Worm (Caenorhabditis elegans) whole organism, mixed stage, embryonic: Measurements from ENCODE around the gene Y82E9BR.5.

Experiments used
- M03D4.4 ChIP-seq: sonication (generic microtip); optimal IDR thresholded peaks from 2 replicates; lab custom pipeline; 2017; ENCODE audit warnings: mild to moderate bottlenecking, missing genetic modification characterization, missing compliant biosample characterization
- bed-3 ChIP-seq: fragments of 200-800 bp; sonication (Bioruptor generic); optimal IDR thresholded peaks from 3 replicates; lab custom pipeline; 2018; ENCODE audit warnings: mild to moderate bottlenecking, missing genetic modification characterization, moderate library complexity, missing compliant biosample characterization
- blmp-1 ChIP-seq: fragments of 150-350 bp; optimal IDR thresholded peaks from 2 replicates; lab custom pipeline; 2014; ENCODE audit warnings: missing biosample characterization, missing genetic modification characterization
- ceh-43 ChIP-seq: fragments of 200-800 bp; sonication (Bioruptor generic); optimal IDR thresholded peaks from 2 replicates; lab custom pipeline; 2018; ENCODE audit warnings: mild to moderate bottlenecking, missing genetic modification characterization, moderate library complexity, missing compliant biosample characterization
- ceh-83 ChIP-seq: fragments of 200-800 bp; sonication (Bioruptor generic); optimal IDR thresholded peaks from 2 replicates; lab custom pipeline; 2018; ENCODE audit warnings: mild to moderate bottlenecking, missing genetic modification characterization, missing compliant biosample characterization
- cnd-1 ChIP-seq: fragments of 200-800 bp; sonication (Bioruptor generic); optimal IDR thresholded peaks from 2 replicates; lab custom pipeline; 2018; ENCODE audit warnings: mild to moderate bottlenecking, missing genetic modification characterization, missing compliant biosample characterization
- drap-1 ChIP-seq: fragments of 200-800 bp; sonication (Bioruptor generic); optimal IDR thresholded peaks from 3 replicates; lab custom pipeline; 2018; ENCODE audit warnings: mild to moderate bottlenecking, missing genetic modification characterization, missing compliant biosample characterization
- elt-1 ChIP-seq: sonication (generic microtip); optimal IDR thresholded peaks from 2 replicates; lab custom pipeline; 2017; ENCODE audit warnings: missing genetic modification characterization, mild to moderate bottlenecking, missing compliant biosample characterization, antibody characterized with exemption, moderate library complexity, borderline replicate concordance; ENCODE audit not compliant: insufficient read depth
- elt-3 ChIP-seq: fragments of 150-350 bp; optimal IDR thresholded peaks from 2 replicates; lab custom pipeline; 2014; ENCODE audit warnings: missing biosample characterization, missing genetic modification characterization
- flh-1 ChIP-seq: fragments of 200-800 bp; sonication (Bioruptor generic); optimal IDR thresholded peaks from 2 replicates; lab custom pipeline; 2018; ENCODE audit warnings: mild to moderate bottlenecking, missing genetic modification characterization, moderate library complexity, missing compliant biosample characterization
- hlh-1 ChIP-seq: fragments of 150-350 bp; optimal IDR thresholded peaks from 2 replicates; lab custom pipeline; 2014; ENCODE audit warnings: missing biosample characterization, missing genetic modification reagents, missing genetic modification characterization
- lin-13 ChIP-seq: fragments of 150-350 bp; optimal IDR thresholded peaks from 2 replicates; lab custom pipeline; 2014; ENCODE audit warnings: missing biosample characterization, missing genetic modification characterization
- lin-32 ChIP-seq: fragments of 200-800 bp; sonication (Bioruptor generic); optimal IDR thresholded peaks from 2 replicates; lab custom pipeline; 2018; ENCODE audit warnings: mild to moderate bottlenecking, missing genetic modification characterization, missing compliant biosample characterization
- lsy-2 ChIP-seq: fragments of 150-350 bp; optimal IDR thresholded peaks from 2 replicates; lab custom pipeline; 2014; ENCODE audit warnings: missing biosample characterization, missing genetic modification characterization
- mab-5 ChIP-seq: fragments of 150-350 bp; optimal IDR thresholded peaks from 2 replicates; lab custom pipeline; 2014; ENCODE audit warnings: missing biosample characterization, missing genetic modification characterization
- mep-1 ChIP-seq: fragments of 150-350 bp; optimal IDR thresholded peaks from 2 replicates; lab custom pipeline; 2017; ENCODE audit warnings: missing biosample characterization, missing genetic modification reagents, missing genetic modification characterization, inconsistent platforms
- mls-2 ChIP-seq: sonication (generic microtip); optimal IDR thresholded peaks from 2 replicates; lab custom pipeline; 2016; ENCODE audit warnings: mild to moderate bottlenecking, missing genetic modification characterization, moderate library complexity, missing compliant biosample characterization
- nhr-12 ChIP-seq: fragments of 150-350 bp; optimal IDR thresholded peaks from 2 replicates; lab custom pipeline; 2014; ENCODE audit warnings: missing biosample characterization, missing genetic modification characterization
- nhr-2 ChIP-seq: fragments of 150-350 bp; optimal IDR thresholded peaks from 2 replicates; lab custom pipeline; 2014; ENCODE audit warnings: missing biosample characterization, missing genetic modification characterization
- nhr-237 ChIP-seq: fragments of 150-350 bp; optimal IDR thresholded peaks from 2 replicates; lab custom pipeline; 2014; ENCODE audit warnings: missing biosample characterization, missing genetic modification characterization
- nhr-28 ChIP-seq: fragments of 150-350 bp; optimal IDR thresholded peaks from 2 replicates; lab custom pipeline; 2014; ENCODE audit warnings: missing biosample characterization, missing genetic modification characterization
- nhr-76 ChIP-seq: sonication (generic microtip); optimal IDR thresholded peaks from 2 replicates; lab custom pipeline; 2017; ENCODE audit warnings: missing biosample characterization, missing genetic modification characterization
- pha-4 ChIP-seq: fragments of 150-350 bp; optimal IDR thresholded peaks from 2 replicates; lab custom pipeline; 2018; ENCODE audit warnings: missing biosample characterization, missing genetic modification reagents, missing genetic modification characterization
- sem-2 ChIP-seq: fragments of 200-800 bp; sonication (Bioruptor generic); optimal IDR thresholded peaks from 2 replicates; lab custom pipeline; 2018; ENCODE audit warnings: mild to moderate bottlenecking, missing genetic modification characterization, missing compliant biosample characterization
- snpc-4 ChIP-seq: fragments of 150-350 bp; optimal IDR thresholded peaks from 2 replicates; lab custom pipeline; 2014; ENCODE audit warnings: missing biosample characterization, missing genetic modification characterization
- sptf-1 ChIP-seq: sonication (generic microtip); optimal IDR thresholded peaks from 2 replicates; lab custom pipeline; 2017; ENCODE audit warnings: mild to moderate bottlenecking, missing genetic modification characterization, moderate library complexity, missing compliant biosample characterization
- tbx-8 ChIP-seq: fragments of 200-800 bp; sonication (Bioruptor generic); optimal IDR thresholded peaks from 2 replicates; lab custom pipeline; 2018; ENCODE audit warnings: mild to moderate bottlenecking, missing genetic modification characterization, moderate library complexity, missing compliant biosample characterization
- unc-120 ChIP-seq: sonication (generic microtip); optimal IDR thresholded peaks from 2 replicates; lab custom pipeline; 2017; ENCODE audit warnings: missing genetic modification characterization, missing compliant biosample characterization; ENCODE audit not compliant: poor library complexity, severe bottlenecking
- unc-39 ChIP-seq: fragments of 150-350 bp; optimal IDR thresholded peaks from 2 replicates; lab custom pipeline; 2014; ENCODE audit warnings: missing biosample characterization, missing genetic modification characterization
- unc-62 ChIP-seq: fragments of 150-350 bp; optimal IDR thresholded peaks from 2 replicates; lab custom pipeline; 2014; ENCODE audit warnings: missing biosample characterization, missing genetic modification reagents, missing genetic modification characterization
- zip-8 ChIP-seq: fragments of 150-350 bp; optimal IDR thresholded peaks from 2 replicates; lab custom pipeline; 2014; ENCODE audit warnings: missing biosample characterization, missing genetic modification characterization

Gene Y82E9BR.5

DNA sequence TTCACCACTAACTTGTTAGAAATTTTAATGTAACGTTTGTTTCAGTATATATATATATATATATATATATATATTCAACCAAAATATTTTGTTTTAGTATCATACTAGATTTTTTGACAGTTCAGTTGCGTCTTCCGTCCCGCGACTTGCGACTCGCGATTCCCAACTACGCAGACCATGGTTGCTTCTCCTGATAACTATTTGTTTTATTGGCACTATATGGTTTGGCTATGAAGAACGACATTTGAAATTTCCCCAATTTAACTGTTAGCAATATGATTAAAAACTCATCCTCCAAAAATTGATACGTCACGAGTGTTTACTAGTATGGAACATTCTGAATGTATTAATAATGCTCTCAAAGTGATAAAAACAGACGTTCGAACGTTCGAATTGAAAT, 524 bp downstream of the Y82E9BR.5 start:
- no peak for TF ChIP-seq elt-1 (tag; lab: Kevin White, UChicago)

DNA sequence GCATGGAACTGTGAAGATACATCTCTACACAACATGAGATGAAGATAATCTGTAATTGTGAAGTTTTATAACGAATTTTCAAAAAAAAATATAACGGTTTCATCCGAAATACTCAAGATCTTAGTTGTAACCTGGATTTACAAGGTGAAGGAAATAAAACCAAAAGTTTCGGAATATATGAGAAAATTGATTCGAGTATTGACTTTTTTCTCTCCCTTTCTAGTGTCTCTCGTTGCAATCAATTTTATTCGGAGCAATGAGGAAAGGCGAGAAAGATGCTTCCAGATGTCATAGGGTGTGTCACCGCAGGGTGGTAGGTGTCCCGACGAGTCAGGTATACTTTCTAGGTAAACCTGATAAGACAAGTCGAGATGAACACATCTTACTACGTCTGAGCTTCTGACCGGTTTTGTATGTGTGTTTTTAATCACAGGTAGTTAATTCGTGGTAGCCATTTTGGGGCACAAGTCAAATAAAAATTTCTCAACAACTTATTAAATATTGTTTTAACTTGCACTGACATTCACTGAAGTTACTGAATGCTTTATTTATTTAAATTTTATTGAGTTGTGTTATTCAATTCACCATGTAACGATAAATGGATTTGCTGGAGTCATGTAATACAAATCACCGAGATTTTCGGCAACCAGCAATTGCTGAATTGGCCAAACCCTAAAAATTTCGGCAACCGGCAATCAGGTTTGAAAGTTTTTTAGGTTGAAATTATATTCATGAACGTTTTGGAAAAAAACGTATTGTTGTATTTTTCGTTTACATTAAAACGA, 4.3 kb downstream of the Y82E9BR.5 start, which contains the start of gene pals-20:
pals-20 (minus strand) TSS at position 51 of the 785 bp plus-strand sequence.
- no peak for TF ChIP-seq unc-39 (tag; lab: Kevin White, UChicago)
- TF ChIP-seq zip-8 (tag; lab: Kevin White, UChicago): no peak
- no peak for TF ChIP-seq nhr-12
- no peak for TF ChIP-seq cnd-1 (tag; lab: Kevin White, UChicago)
- no peak for TF ChIP-seq nhr-2 (tag; lab: Kevin White, UChicago)

DNA sequence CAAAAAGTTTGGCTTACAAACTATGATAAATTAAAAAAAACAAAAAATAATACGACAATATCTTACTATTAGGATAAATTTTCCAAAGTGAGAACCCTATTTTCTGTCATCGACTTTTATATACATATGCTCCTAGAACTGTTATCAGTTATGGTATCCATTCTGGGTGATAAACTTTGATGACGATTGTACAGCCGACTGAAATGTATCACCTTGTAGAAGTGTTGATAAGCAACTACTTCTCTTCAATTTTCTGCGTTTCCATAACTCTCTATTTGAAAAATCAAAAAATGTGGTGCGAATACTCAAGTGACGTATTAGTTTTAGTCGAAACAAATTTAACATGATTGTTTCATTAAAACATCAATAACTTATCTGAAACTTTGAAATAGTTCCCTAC, 5.8 kb downstream of the Y82E9BR.5 start:
- TF ChIP-seq bed-3 (GFP tag; lab: Kevin White, UChicago): no peak
- TF ChIP-seq mep-1 (tag; lab: Kevin White, UChicago): no peak
- TF ChIP-seq flh-1 (GFP tag; lab: Kevin White, UChicago): no peak
- no peak for TF ChIP-seq lin-13 (tag; lab: Kevin White, UChicago)
- TF ChIP-seq unc-62 (GFP tag; lab: Kevin White, UChicago): no peak

DNA sequence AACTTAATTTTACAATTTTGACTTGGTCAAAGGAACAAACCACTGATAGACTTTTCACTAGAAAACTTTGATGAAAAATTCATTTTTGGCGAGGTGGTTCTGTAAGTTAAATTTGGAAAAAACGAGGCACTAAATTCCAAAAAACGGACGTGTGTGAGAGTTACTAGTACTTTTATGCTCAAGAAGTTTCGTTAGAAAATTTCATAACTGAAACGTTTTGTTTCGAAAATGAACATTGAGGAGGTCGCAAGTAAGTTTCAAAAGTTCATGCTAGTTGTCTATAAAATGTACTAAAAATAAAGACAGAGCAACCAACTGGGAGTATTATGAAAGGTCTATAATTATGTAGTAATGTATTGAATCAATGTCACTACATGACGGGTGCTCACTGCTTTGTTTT, 7.6 kb downstream of the Y82E9BR.5 start, which contains the start of gene pals-17:
pals-17 (minus strand) TSS at position 101 of the 400 bp plus-strand sequence.
- TF ChIP-seq pha-4: no peak
- no peak for TF ChIP-seq mep-1 (tag; lab: Kevin White, UChicago)

DNA sequence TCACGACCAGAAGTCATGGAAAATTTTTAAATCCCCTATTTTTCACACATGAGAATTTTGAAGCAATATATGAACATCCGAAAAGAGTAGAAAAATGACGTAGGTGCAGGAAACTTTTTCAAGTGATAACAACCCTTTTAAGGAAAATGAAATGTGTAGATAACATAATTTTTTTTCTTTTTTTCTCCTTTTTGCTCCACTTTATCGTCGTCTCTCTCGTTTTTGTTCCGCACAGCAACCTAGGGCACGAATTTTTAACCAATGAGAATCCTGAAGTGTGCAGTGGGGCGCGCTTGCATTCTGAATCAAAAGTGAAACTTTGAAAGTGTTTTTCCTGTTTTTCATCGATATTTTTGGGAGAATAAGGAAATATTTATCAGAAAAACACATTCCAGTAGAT, 8.6 kb downstream of the Y82E9BR.5 start:
- no peak for TF ChIP-seq elt-1 (tag; lab: Kevin White, UChicago)
- TF ChIP-seq nhr-237 (tag; lab: Kevin White, UChicago): no peak
- TF ChIP-seq nhr-12: no peak

DNA sequence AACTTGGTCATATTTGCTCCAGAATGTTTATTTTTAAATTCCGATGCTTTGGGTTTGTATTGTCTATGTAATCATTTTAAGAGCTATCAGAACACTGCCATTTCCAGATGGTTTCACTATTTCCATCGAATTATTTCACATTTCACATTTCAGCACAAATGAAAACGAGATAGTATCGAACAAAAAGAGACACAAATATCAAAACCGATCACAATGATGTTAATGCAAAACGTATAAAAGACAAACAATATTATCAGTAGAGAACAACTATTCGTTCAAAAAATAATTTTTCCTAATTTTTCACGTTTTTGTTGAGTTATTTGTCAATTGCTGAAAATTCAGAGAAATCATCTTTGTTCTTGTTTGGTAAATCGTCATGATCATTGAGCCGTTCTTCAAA, 11.2 kb downstream of the Y82E9BR.5 start:
- TF ChIP-seq nhr-76: no peak
- no peak for TF ChIP-seq nhr-28 (tag; lab: Kevin White, UChicago)
- TF ChIP-seq blmp-1: no peak
- TF ChIP-seq lin-32 (GFP tag; lab: Kevin White, UChicago): no peak
- no peak for TF ChIP-seq tbx-8 (GFP tag; lab: Kevin White, UChicago)
- TF ChIP-seq flh-1 (GFP tag; lab: Kevin White, UChicago): no peak
- no peak for TF ChIP-seq lin-13 (tag; lab: Kevin White, UChicago)
- no peak for TF ChIP-seq lsy-2
- TF ChIP-seq drap-1: no peak
- TF ChIP-seq sptf-1 (tag; lab: Kevin White, UChicago): no peak
- TF ChIP-seq mep-1 (tag; lab: Kevin White, UChicago): no peak
- no peak for TF ChIP-seq nhr-2 (tag; lab: Kevin White, UChicago)
- no peak for TF ChIP-seq mls-2 (tag; lab: Kevin White, UChicago)
- no peak for TF ChIP-seq ceh-83 (GFP tag; lab: Kevin White, UChicago)
- TF ChIP-seq elt-3: no peak
- no peak for TF ChIP-seq bed-3 (GFP tag; lab: Kevin White, UChicago)
- TF ChIP-seq unc-62 (GFP tag; lab: Kevin White, UChicago): no peak

DNA sequence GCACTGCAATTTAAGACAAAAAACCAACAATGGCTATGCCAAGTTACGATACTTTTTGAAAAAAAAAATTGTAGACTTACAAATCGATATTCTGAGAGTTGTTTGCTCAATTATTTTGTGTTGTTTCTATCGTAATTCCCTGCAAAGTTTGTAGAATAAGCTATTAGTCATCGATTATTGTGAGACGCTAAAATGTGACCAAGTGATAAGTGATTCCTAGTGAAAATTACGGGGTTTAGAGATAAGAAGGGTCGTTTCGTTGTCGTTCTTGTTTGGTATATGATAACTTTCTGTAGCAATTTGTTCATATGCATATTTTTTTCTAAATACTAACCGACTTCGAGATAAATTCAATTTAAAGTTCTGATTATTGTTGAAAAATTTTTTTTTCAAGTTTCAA, 14.0 kb downstream of the Y82E9BR.5 start:
- TF ChIP-seq unc-39 (tag; lab: Kevin White, UChicago) (no peak), nhr-28 (tag; lab: Kevin White, UChicago) (no peak)
- TF ChIP-seq, all 35 proteins: peak for 0

DNA sequence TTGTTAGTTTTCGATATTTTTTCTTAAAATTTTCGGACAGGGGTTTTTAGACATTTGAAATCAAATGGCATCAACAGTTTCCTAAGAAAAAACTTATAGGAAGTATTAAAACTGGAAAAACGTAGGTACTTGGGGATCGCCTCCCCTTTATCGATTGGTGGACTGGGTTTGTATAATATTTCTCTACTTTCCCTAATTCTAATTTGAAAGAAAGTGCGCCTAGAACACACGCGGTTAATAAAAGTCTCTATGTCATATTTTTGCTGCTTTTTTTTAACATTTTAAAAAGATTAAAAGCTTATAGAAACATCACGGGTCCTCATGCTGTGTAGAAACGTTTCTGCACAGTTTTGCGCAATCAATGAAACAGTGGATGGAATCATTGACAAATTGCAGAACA, 15.5 kb downstream of the Y82E9BR.5 start, which contains the start of gene pals-16:
pals-16 (plus strand) TSS at position 301 of the 400 bp plus-strand sequence.
- TF ChIP-seq nhr-76 (no peak), flh-1 (GFP tag; lab: Kevin White, UChicago) (no peak), drap-1 (no peak), unc-39 (tag; lab: Kevin White, UChicago) (no peak), hlh-1 (no peak), mab-5 (no peak), sptf-1 (tag; lab: Kevin White, UChicago) (no peak), tbx-8 (GFP tag; lab: Kevin White, UChicago) (no peak), snpc-4 (tag; lab: Kevin White, UChicago) (no peak), unc-120 (tag; lab: Kevin White, UChicago) (no peak), sem-2 (GFP tag; lab: Kevin White, UChicago) (no peak), nhr-28 (tag; lab: Kevin White, UChicago) (no peak), ceh-43 (GFP tag; lab: Kevin White, UChicago) (no peak), blmp-1 (no peak), M03D4.4 (tag; lab: Kevin White, UChicago) (no peak), elt-1 (tag; lab: Kevin White, UChicago) (no peak), lsy-2 (no peak), lin-13 (tag; lab: Kevin White, UChicago) (no peak), ceh-83 (GFP tag; lab: Kevin White, UChicago) (no peak), bed-3 (GFP tag; lab: Kevin White, UChicago) (no peak)
